Worm (Caenorhabditis elegans): Measurements from ENCODE around the gene srw-145.

srw-145 gene

ce11 chrV:13899213-13899612, 37.7 kb upstream of the srw-145 start, which contains the start of gene oac-3:
oac-3 (plus strand) TSS chrV:13899513.
- no peak for TF ChIP-seq hmbx-1 (tag; optimal IDR thresholded peaks at IDR 0.05)
- TF ChIP-seq B0310.2 (tag; optimal IDR thresholded peaks at IDR 0.05) = no peak
- no peak for TF ChIP-seq hmg-4 (GFP tag; optimal IDR thresholded peaks at IDR 0.05)
- no peak for TF ChIP-seq F13C5.2 (tag; optimal IDR thresholded peaks at IDR 0.05)
- TF ChIP-seq sea-1 (GFP tag; conservative IDR thresholded peaks at IDR 0.05) = no peak
- TF ChIP-seq ceh-36 (tag; optimal IDR thresholded peaks at IDR 0.05) = no peak
- TF ChIP-seq pes-1 (GFP tag; IDR thresholded peaks at IDR 0.05) = no peak
- no peak for TF ChIP-seq hnd-1 (tag; optimal IDR thresholded peaks at IDR 0.05)
- no peak for TF ChIP-seq ceh-13 (GFP tag; optimal IDR thresholded peaks at IDR 0.05)
- no peak for TF ChIP-seq scrt-1 (GFP tag; IDR thresholded peaks at IDR 0.05)
- TF ChIP-seq ama-1 (optimal IDR thresholded peaks at IDR 0.05) = no peak
- no peak for TF ChIP-seq flt-1 (GFP tag; IDR thresholded peaks at IDR 0.05)
- TF ChIP-seq tbx-37 (GFP tag; conservative IDR thresholded peaks at IDR 0.05) = no peak
- no peak for TF ChIP-seq tbx-11 (GFP tag; IDR thresholded peaks at IDR 0.05)
- no peak for TF ChIP-seq aly-1 (tag; optimal IDR thresholded peaks at IDR 0.05)
- no peak for TF ChIP-seq tra-4 (tag; optimal IDR thresholded peaks at IDR 0.05)
- no peak for TF ChIP-seq ets-7 (tag; optimal IDR thresholded peaks at IDR 0.05)

ce11 chrV:13902495-13902894, 34.5 kb upstream of the srw-145 start, which contains the start of gene C06B3.1:
C06B3.1 (plus strand) TSS chrV:13902795.
- TF ChIP-seq ceh-13 (GFP tag; optimal IDR thresholded peaks at IDR 0.05) (no peak), tra-4 (tag; optimal IDR thresholded peaks at IDR 0.05) (no peak), pes-1 (GFP tag; IDR thresholded peaks at IDR 0.05) (no peak), ceh-36 (tag; optimal IDR thresholded peaks at IDR 0.05) (no peak), aly-1 (tag; optimal IDR thresholded peaks at IDR 0.05) (no peak), sea-1 (GFP tag; conservative IDR thresholded peaks at IDR 0.05) (no peak), ets-7 (tag; optimal IDR thresholded peaks at IDR 0.05) (no peak), hmbx-1 (tag; optimal IDR thresholded peaks at IDR 0.05) (no peak), hmg-4 (GFP tag; optimal IDR thresholded peaks at IDR 0.05) (no peak), F13C5.2 (tag; optimal IDR thresholded peaks at IDR 0.05) (no peak), tbx-37 (GFP tag; conservative IDR thresholded peaks at IDR 0.05) (no peak), hnd-1 (tag; optimal IDR thresholded peaks at IDR 0.05) (no peak), flt-1 (GFP tag; IDR thresholded peaks at IDR 0.05) (no peak), B0310.2 (tag; optimal IDR thresholded peaks at IDR 0.05) (no peak), tbx-11 (GFP tag; IDR thresholded peaks at IDR 0.05) (no peak), scrt-1 (GFP tag; IDR thresholded peaks at IDR 0.05) (no peak), ama-1 (optimal IDR thresholded peaks at IDR 0.05) (no peak)

ce11 chrV:13904446-13904845, 32.5 kb upstream of the srw-145 start, which contains the start of gene stdh-3:
stdh-3 (plus strand) TSS chrV:13904611.
- TF ChIP-seq B0310.2 (tag; optimal IDR thresholded peaks at IDR 0.05) = no peak

ce11 chrV:13906166-13906565, 30.8 kb upstream of the srw-145 start, which contains the start of gene stdh-1:
stdh-1 (plus strand) TSS chrV:13906492.
- TF ChIP-seq sea-1 (GFP tag; conservative IDR thresholded peaks at IDR 0.05) (no peak), ceh-13 (GFP tag; optimal IDR thresholded peaks at IDR 0.05) (no peak), hnd-1 (tag; optimal IDR thresholded peaks at IDR 0.05) (no peak), hmg-4 (GFP tag; optimal IDR thresholded peaks at IDR 0.05) (no peak), tbx-11 (GFP tag; IDR thresholded peaks at IDR 0.05) (no peak), flt-1 (GFP tag; IDR thresholded peaks at IDR 0.05) (no peak), F13C5.2 (tag; optimal IDR thresholded peaks at IDR 0.05) (no peak), B0310.2 (tag; optimal IDR thresholded peaks at IDR 0.05) (no peak), aly-1 (tag; optimal IDR thresholded peaks at IDR 0.05) (no peak), hmbx-1 (tag; optimal IDR thresholded peaks at IDR 0.05) (no peak), pes-1 (GFP tag; IDR thresholded peaks at IDR 0.05) (no peak), tra-4 (tag; optimal IDR thresholded peaks at IDR 0.05) (no peak)

- TF ChIP-seq ceh-36 (tag; optimal IDR thresholded peaks at IDR 0.05) (no peak), pes-1 (GFP tag; IDR thresholded peaks at IDR 0.05) (no peak), B0310.2 (tag; optimal IDR thresholded peaks at IDR 0.05) (no peak), ceh-13 (GFP tag; optimal IDR thresholded peaks at IDR 0.05) (no peak), hmbx-1 (tag; optimal IDR thresholded peaks at IDR 0.05) (no peak), scrt-1 (GFP tag; IDR thresholded peaks at IDR 0.05) (no peak), tbx-37 (GFP tag; conservative IDR thresholded peaks at IDR 0.05) (no peak), flt-1 (GFP tag; IDR thresholded peaks at IDR 0.05) (no peak), ets-7 (tag; optimal IDR thresholded peaks at IDR 0.05) (no peak), sea-1 (GFP tag; conservative IDR thresholded peaks at IDR 0.05) (no peak)
Observed at ce11 chrV:13907557-13908104, 29.3 kb upstream of the srw-145 start.

DNA sequence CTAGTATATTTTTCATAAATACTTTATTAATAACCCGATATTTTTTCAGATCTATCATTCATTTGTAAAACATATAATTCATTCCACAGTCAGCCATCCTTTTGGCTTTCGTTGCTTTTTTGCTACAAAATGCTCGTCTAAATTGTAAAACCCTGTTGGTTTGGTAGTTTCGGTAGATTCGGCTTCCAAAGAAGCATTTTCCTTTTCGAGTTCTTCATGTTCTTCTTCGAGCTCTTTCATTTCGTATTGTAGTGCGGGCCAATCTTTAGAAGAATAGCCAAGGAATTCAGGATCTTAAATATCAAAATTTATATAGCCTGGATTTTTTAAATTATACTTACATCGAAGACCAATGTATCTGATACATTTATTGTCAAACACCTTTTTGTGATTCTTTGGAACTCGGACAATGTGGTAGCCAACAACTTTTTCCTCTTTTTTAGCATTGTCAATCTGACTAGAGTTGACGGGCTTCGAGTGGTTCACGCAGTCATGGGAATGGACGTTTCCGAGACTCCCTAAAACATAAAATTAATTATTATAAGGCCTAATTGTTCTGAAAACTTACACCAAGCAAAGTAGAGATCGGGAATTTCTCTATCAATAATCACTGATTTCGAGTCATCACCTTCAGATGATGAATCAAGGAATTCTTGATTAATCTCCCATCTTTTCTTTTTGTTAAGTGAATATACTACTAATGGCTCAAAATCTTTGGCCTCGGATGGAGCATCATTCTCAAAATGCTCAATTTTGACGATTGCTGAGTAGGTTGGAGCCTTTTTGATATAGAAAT, 28.6 kb upstream of the srw-145 start:
- TF ChIP-seq tbx-11 (GFP tag; IDR thresholded peaks at IDR 0.05) = no peak
- no peak for TF ChIP-seq ama-1 (optimal IDR thresholded peaks at IDR 0.05)
- TF ChIP-seq ets-7 (tag; optimal IDR thresholded peaks at IDR 0.05) = no peak
- TF ChIP-seq pes-1 (GFP tag; IDR thresholded peaks at IDR 0.05) = no peak
- no peak for TF ChIP-seq tra-4 (tag; optimal IDR thresholded peaks at IDR 0.05)
- no peak for TF ChIP-seq tbx-37 (GFP tag; conservative IDR thresholded peaks at IDR 0.05)
- TF ChIP-seq ceh-36 (tag; optimal IDR thresholded peaks at IDR 0.05) = no peak
- TF ChIP-seq scrt-1 (GFP tag; IDR thresholded peaks at IDR 0.05) = no peak
- TF ChIP-seq hmbx-1 (tag; optimal IDR thresholded peaks at IDR 0.05) = no peak
- TF ChIP-seq flt-1 (GFP tag; IDR thresholded peaks at IDR 0.05) = no peak
- no peak for TF ChIP-seq hnd-1 (tag; optimal IDR thresholded peaks at IDR 0.05)
- TF ChIP-seq aly-1 (tag; optimal IDR thresholded peaks at IDR 0.05) = no peak
- TF ChIP-seq F13C5.2 (tag; optimal IDR thresholded peaks at IDR 0.05) = no peak
- no peak for TF ChIP-seq B0310.2 (tag; optimal IDR thresholded peaks at IDR 0.05)

DNA sequence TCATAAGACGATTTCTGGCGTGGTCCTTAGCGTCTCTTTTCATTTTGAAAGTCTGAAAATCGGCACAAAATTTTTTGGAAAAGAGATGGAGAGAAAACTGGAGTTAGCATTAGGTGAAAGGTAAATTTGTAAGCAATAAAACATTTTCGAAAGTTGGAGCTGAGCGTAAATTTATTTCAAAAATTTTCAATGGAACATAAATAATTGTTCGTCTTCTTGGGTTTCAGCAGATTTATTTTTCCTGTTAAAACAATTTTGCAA, 28.1 kb upstream of the srw-145 start, which contains the start of gene C06B3.6:
Gene C06B3.6, minus strand, starts transcription at position 52 of the 261 bp plus-strand sequence.
- TF ChIP-seq B0310.2 (tag; optimal IDR thresholded peaks at IDR 0.05) = no peak
- no peak for TF ChIP-seq scrt-1 (GFP tag; IDR thresholded peaks at IDR 0.05)
- TF ChIP-seq ets-7 (tag; optimal IDR thresholded peaks at IDR 0.05) = no peak
- no peak for TF ChIP-seq flt-1 (GFP tag; IDR thresholded peaks at IDR 0.05)
- no peak for TF ChIP-seq hmg-4 (GFP tag; optimal IDR thresholded peaks at IDR 0.05)
- no peak for TF ChIP-seq tbx-37 (GFP tag; conservative IDR thresholded peaks at IDR 0.05)
- no peak for TF ChIP-seq hnd-1 (tag; optimal IDR thresholded peaks at IDR 0.05)
- TF ChIP-seq aly-1 (tag; optimal IDR thresholded peaks at IDR 0.05) = no peak
